Comparison of ENCODE assay signal across 6 worm cellular contexts in the genomic region with DNA sequence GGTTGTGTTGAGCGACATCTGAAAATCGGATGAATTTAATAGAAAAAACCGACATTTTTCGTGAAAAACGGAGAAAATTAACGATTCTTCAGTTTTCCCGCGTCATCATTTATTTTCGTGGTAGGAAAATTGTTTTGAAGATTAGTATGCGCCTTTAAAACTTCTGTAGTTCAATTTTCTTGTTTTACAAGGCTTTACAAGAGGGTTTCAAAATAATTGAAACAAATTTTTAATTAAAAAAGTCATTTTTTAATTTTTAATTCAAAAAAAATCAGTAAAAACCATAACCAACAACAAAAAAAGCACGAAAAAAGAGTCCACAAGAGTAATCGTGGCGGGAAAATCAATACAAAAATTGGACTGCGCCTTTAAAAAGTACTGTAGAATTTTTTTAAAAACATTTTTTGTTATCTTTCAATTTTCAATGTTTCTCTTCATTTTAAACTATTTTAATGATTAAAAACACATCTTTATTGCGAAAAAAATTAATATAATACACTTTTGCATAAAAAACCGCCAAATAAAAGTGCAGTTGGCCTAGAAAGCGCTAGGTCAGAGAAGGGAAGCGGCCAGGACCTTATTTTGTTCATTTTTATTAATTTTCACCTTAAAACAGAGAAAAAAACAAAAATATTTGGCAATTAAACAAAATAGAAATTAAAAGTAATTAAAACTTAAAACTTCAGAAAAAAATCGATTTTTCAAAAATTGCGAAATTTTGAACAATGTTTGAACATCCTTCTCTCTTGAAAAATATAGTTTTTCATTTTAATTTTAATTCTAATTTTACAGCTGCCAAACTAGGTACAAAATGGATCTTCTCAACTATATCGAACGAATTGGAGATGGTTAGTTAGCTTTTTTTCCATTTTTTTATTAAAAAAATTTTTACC.
A peak's percentile ranks its signal among the peaks of the same experiment; 100 is the strongest.
TF ChIP-seq lines count a peak whose summit lies in the region.

A gene (minus strand): TSS at position 20 of the 893 bp plus-strand sequence.
A gene (plus strand): TSS at position 765 of the 893 bp plus-strand sequence.

TF ChIP-seq in whole organism, L1 larva, 84 proteins besides CTCF, POLR2A, EP300 and RAD21 (continues in another document):
- peak in 1 of 2 experiments; percentile 33 for TF ChIP-seq lin-35 (GFP tag; optimal IDR thresholded peaks at IDR 0.05; lab: Kevin White, UChicago)
- TF ChIP-seq dpl-1 (GFP tag; optimal IDR thresholded peaks at IDR 0.05; lab: Kevin White, UChicago): peak; percentile 6 to 56 (median 11)
- no peak for TF ChIP-seq ztf-4 (tag; optimal IDR thresholded peaks at IDR 0.05; lab: Kevin White, UChicago)
- TF ChIP-seq ces-1 (GFP tag; optimal IDR thresholded peaks at IDR 0.05; lab: Kevin White, UChicago): no peak
- no peak for TF ChIP-seq sup-37 (GFP tag; optimal IDR thresholded peaks at IDR 0.05; lab: Kevin White, UChicago)
- no peak for TF ChIP-seq Y116A8C.19 (tag; optimal IDR thresholded peaks at IDR 0.05; lab: Kevin White, UChicago; ENCODE audit: borderline replicate concordance)
- no peak for TF ChIP-seq nhr-71 (tag; optimal IDR thresholded peaks at IDR 0.05; lab: Kevin White, UChicago)
- TF ChIP-seq skn-1 (tag; optimal IDR thresholded peaks at IDR 0.05; lab: Kevin White, UChicago): peak; percentile 28
- TF ChIP-seq lsy-2 (tag; optimal IDR thresholded peaks at IDR 0.05; lab: Kevin White, UChicago): peak in 1 of 2 experiments; percentile 38
- no peak for TF ChIP-seq vab-15 (tag; optimal IDR thresholded peaks at IDR 0.05; lab: Kevin White, UChicago)
- TF ChIP-seq fkh-4 (tag; optimal IDR thresholded peaks at IDR 0.05; lab: Kevin White, UChicago; ENCODE audit: borderline replicate concordance): no peak

TF ChIP-seq in whole organism, L2 larva, 48 proteins besides CTCF, POLR2A, EP300 and RAD21:
- TF ChIP-seq nhr-129 (tag; optimal IDR thresholded peaks at IDR 0.05; lab: Kevin White, UChicago) (peak; percentile 27), nhr-237 (tag; optimal IDR thresholded peaks at IDR 0.05; lab: Kevin White, UChicago) (no peak), ZK546.5 (tag; optimal IDR thresholded peaks at IDR 0.05; lab: Kevin White, UChicago) (no peak), unc-62 (GFP tag; optimal IDR thresholded peaks at IDR 0.05; lab: Kevin White, UChicago) (no peak), lsy-2 (tag; optimal IDR thresholded peaks at IDR 0.05; lab: Kevin White, UChicago) (peak in 1 of 2 experiments; percentile 42), C34F6.9 (tag; optimal IDR thresholded peaks at IDR 0.05; lab: Kevin White, UChicago) (peak; percentile 26), unc-55 (GFP tag; optimal IDR thresholded peaks at IDR 0.05; lab: Kevin White, UChicago) (peak; percentile 36), sma-9 (GFP tag; optimal IDR thresholded peaks at IDR 0.05; lab: Kevin White, UChicago) (no peak), sma-9 (tag; optimal IDR thresholded peaks at IDR 0.05; lab: Kevin White, UChicago) (no peak), fos-1 (tag; optimal IDR thresholded peaks at IDR 0.05; lab: Kevin White, UChicago) (no peak), ceh-16 (tag; optimal IDR thresholded peaks at IDR 0.05; lab: Kevin White, UChicago) (no peak), peb-1 (tag; optimal IDR thresholded peaks at IDR 0.05; lab: Kevin White, UChicago) (no peak), ceh-82 (tag; optimal IDR thresholded peaks at IDR 0.05; lab: Kevin White, UChicago) (no peak)

TF ChIP-seq in whole organism, L3 larva, 47 proteins besides CTCF, POLR2A, EP300 and RAD21:
- no peak for TF ChIP-seq egl-27 (tag; optimal IDR thresholded peaks at IDR 0.05; lab: Kevin White, UChicago)
- TF ChIP-seq sea-2 (GFP tag; optimal IDR thresholded peaks at IDR 0.05; lab: Kevin White, UChicago): no peak
- no peak for TF ChIP-seq nhr-12 (tag; optimal IDR thresholded peaks at IDR 0.05; lab: Kevin White, UChicago)
- peak; percentile 36 for TF ChIP-seq pha-4 (tag; optimal IDR thresholded peaks at IDR 0.05; lab: Kevin White, UChicago)
- TF ChIP-seq nhr-77 (tag; optimal IDR thresholded peaks at IDR 0.05; lab: Kevin White, UChicago): no peak
- no peak for TF ChIP-seq mdl-1 (tag; optimal IDR thresholded peaks at IDR 0.05; lab: Kevin White, UChicago)
- TF ChIP-seq R02D3.7 (tag; optimal IDR thresholded peaks at IDR 0.05; lab: Kevin White, UChicago): no peak
- peak; percentile 12 for TF ChIP-seq lin-15B (tag; optimal IDR thresholded peaks at IDR 0.05; lab: Kevin White, UChicago)
- no peak for TF ChIP-seq mml-1 (tag; optimal IDR thresholded peaks at IDR 0.05; lab: Kevin White, UChicago)
- no peak for TF ChIP-seq egl-5 (tag; optimal IDR thresholded peaks at IDR 0.05; lab: Kevin White, UChicago)
TF ChIP-seq in whole organism, L3 larva: peak in this region for 2.

TF ChIP-seq in whole organism, L4 larva, 104 proteins besides CTCF, POLR2A, EP300 and RAD21 (continues in another document):
- TF ChIP-seq pqm-1 (tag; optimal IDR thresholded peaks at IDR 0.05; lab: Kevin White, UChicago): no peak
- no peak for TF ChIP-seq hmg-1.1 (GFP tag; IDR thresholded peaks at IDR 0.05; lab: Robert Waterston, UW)
- no peak for TF ChIP-seq unc-130 (GFP tag; optimal IDR thresholded peaks at IDR 0.05; lab: Kevin White, UChicago)
- peak; percentile 17 for TF ChIP-seq F49E8.2 (tag; optimal IDR thresholded peaks at IDR 0.05; lab: Kevin White, UChicago; ENCODE audit: borderline replicate concordance)
- no peak for TF ChIP-seq spr-1 (tag; optimal IDR thresholded peaks at IDR 0.05; lab: Kevin White, UChicago)
- no peak for TF ChIP-seq lin-29 (GFP tag; IDR thresholded peaks at IDR 0.05; lab: Robert Waterston, UW)
- peak; percentile 67 for TF ChIP-seq mes-2 (tag; optimal IDR thresholded peaks at IDR 0.05; lab: Kevin White, UChicago; ENCODE audit: poor library complexity, severe bottlenecking)
- TF ChIP-seq dmd-6 (GFP tag; IDR thresholded peaks at IDR 0.05; lab: Robert Waterston, UW): no peak
- no peak for TF ChIP-seq F37D6.2 (tag; optimal IDR thresholded peaks at IDR 0.05; lab: Kevin White, UChicago)
- TF ChIP-seq hlh-11 (tag; optimal IDR thresholded peaks at IDR 0.05; lab: Kevin White, UChicago): no peak
- peak in 1 of 2 experiments; percentile 1 for TF ChIP-seq hif-1 (tag; optimal IDR thresholded peaks at IDR 0.05; lab: Kevin White, UChicago)
- TF ChIP-seq mxl-3 (GFP tag; optimal IDR thresholded peaks at IDR 0.05; lab: Kevin White, UChicago): no peak
- peak in 1 of 2 experiments; percentile 28 for TF ChIP-seq lsy-2 (tag; optimal IDR thresholded peaks at IDR 0.05; lab: Kevin White, UChicago)
- peak; percentile 15 for TF ChIP-seq dpl-1 (GFP tag; optimal IDR thresholded peaks at IDR 0.05; lab: Kevin White, UChicago)
- TF ChIP-seq zip-2 (tag; optimal IDR thresholded peaks at IDR 0.05; lab: Kevin White, UChicago): peak; percentile 82
- no peak for TF ChIP-seq ceh-82 (tag; optimal IDR thresholded peaks at IDR 0.05; lab: Kevin White, UChicago)

TF ChIP-seq in whole organism, late embryonic, 69 proteins besides CTCF, POLR2A, EP300 and RAD21:
- TF ChIP-seq ceh-31 (tag; optimal IDR thresholded peaks at IDR 0.05; lab: Kevin White, UChicago) (peak; percentile 3), odd-2 (tag; optimal IDR thresholded peaks at IDR 0.05; lab: Kevin White, UChicago) (no peak), lin-11 (tag; optimal IDR thresholded peaks at IDR 0.05; lab: Kevin White, UChicago) (no peak), C38D4.7 (GFP tag; optimal IDR thresholded peaks at IDR 0.05; lab: Kevin White, UChicago) (no peak), pag-3 (tag; optimal IDR thresholded peaks at IDR 0.05; lab: Kevin White, UChicago; ENCODE audit: borderline replicate concordance) (no peak), mec-3 (tag; optimal IDR thresholded peaks at IDR 0.05; lab: Kevin White, UChicago; ENCODE audit: borderline replicate concordance) (no peak), nhr-232 (tag; optimal IDR thresholded peaks at IDR 0.05; lab: Kevin White, UChicago) (no peak), rnt-1 (tag; optimal IDR thresholded peaks at IDR 0.05; lab: Kevin White, UChicago) (no peak)
TF ChIP-seq in whole organism, late embryonic: peak in this region for 1.

TF ChIP-seq in whole organism, young adult, 124 proteins besides CTCF, POLR2A, EP300 and RAD21 (continues in another document):
- TF ChIP-seq ceh-91 (GFP tag; IDR thresholded peaks at IDR 0.05; lab: Robert Waterston, UW): peak; percentile 53; the same call in 1 of the 2 replicates
- TF ChIP-seq D2030.7 (GFP tag; IDR thresholded peaks at IDR 0.05; lab: Robert Waterston, UW): peak; percentile 35; the same call in 1 of the 2 replicates
- no peak for TF ChIP-seq ama-1 (optimal IDR thresholded peaks at IDR 0.05; lab: Kevin White, UChicago)
- no peak for TF ChIP-seq ama-1 (GFP tag; optimal IDR thresholded peaks at IDR 0.05; lab: Kevin White, UChicago)
- TF ChIP-seq athp-1 (tag; optimal IDR thresholded peaks at IDR 0.05; lab: Kevin White, UChicago): no peak
- TF ChIP-seq mes-4 (tag; optimal IDR thresholded peaks at IDR 0.05; lab: Kevin White, UChicago): no peak
- TF ChIP-seq tlf-1 (GFP tag; optimal IDR thresholded peaks at IDR 0.05; lab: Kevin White, UChicago): peak; percentile 47
- TF ChIP-seq B0336.3 (GFP tag; IDR thresholded peaks at IDR 0.05; lab: Robert Waterston, UW): no peak
- TF ChIP-seq pbrm-1 (GFP tag; IDR thresholded peaks at IDR 0.05; lab: Robert Waterston, UW): no peak
- no peak for TF ChIP-seq ztf-25 (GFP tag; IDR thresholded peaks at IDR 0.05; lab: Robert Waterston, UW)
- TF ChIP-seq Y53F4B.3 (GFP tag; IDR thresholded peaks at IDR 0.05; lab: Robert Waterston, UW): no peak
- TF ChIP-seq C06A6.2 (GFP tag; conservative IDR thresholded peaks at IDR 0.05; lab: Robert Waterston, UW): no peak
- TF ChIP-seq cebp-1 (GFP tag; IDR thresholded peaks at IDR 0.05; lab: Robert Waterston, UW): no peak
- TF ChIP-seq cebp-1 (tag; optimal IDR thresholded peaks at IDR 0.05; lab: Kevin White, UChicago): peak; percentile 78
- TF ChIP-seq F33H1.4 (GFP tag; IDR thresholded peaks at IDR 0.05; lab: Robert Waterston, UW): peak; percentile 85
- peak; percentile 94 for TF ChIP-seq lsl-1 (GFP tag; optimal IDR thresholded peaks at IDR 0.05; lab: Kevin White, UChicago)
- no peak for TF ChIP-seq nfya-2 (GFP tag; IDR thresholded peaks at IDR 0.05; lab: Robert Waterston, UW)
- peak; percentile 6 for TF ChIP-seq lin-54 (GFP tag; optimal IDR thresholded peaks at IDR 0.05; lab: Kevin White, UChicago)
- TF ChIP-seq snpc-1.1 (tag; optimal IDR thresholded peaks at IDR 0.05; lab: Kevin White, UChicago; ENCODE audit: insufficient read depth): peak; percentile 26
- no peak for TF ChIP-seq ceh-100 (GFP tag; IDR thresholded peaks at IDR 0.05; lab: Robert Waterston, UW)
- no peak for TF ChIP-seq attf-5 (GFP tag; optimal IDR thresholded peaks at IDR 0.05; lab: Kevin White, UChicago)
- TF ChIP-seq lin-40 (tag; optimal IDR thresholded peaks at IDR 0.05; lab: Kevin White, UChicago): no peak
- no peak for TF ChIP-seq ceh-58 (GFP tag; IDR thresholded peaks at IDR 0.05; lab: Robert Waterston, UW)
- TF ChIP-seq nhr-179 (tag; optimal IDR thresholded peaks at IDR 0.05; lab: Kevin White, UChicago): no peak
- TF ChIP-seq hmg-1.2 (GFP tag; IDR thresholded peaks at IDR 0.05; lab: Robert Waterston, UW): no peak
- peak; percentile 84 for TF ChIP-seq madf-6 (GFP tag; IDR thresholded peaks at IDR 0.05; lab: Robert Waterston, UW)
- TF ChIP-seq xnd-1 (tag; optimal IDR thresholded peaks at IDR 0.05; lab: Kevin White, UChicago): peak; percentile 86
- no peak for TF ChIP-seq Y67H2A.10 (GFP tag; conservative IDR thresholded peaks at IDR 0.05; lab: Robert Waterston, UW)
